Worm (Caenorhabditis elegans): ENCODE results near the gene taf-10.
A peak's percentile ranks its signal among the peaks of the same experiment; 100 is the strongest.

The taf-10 gene

DNA sequence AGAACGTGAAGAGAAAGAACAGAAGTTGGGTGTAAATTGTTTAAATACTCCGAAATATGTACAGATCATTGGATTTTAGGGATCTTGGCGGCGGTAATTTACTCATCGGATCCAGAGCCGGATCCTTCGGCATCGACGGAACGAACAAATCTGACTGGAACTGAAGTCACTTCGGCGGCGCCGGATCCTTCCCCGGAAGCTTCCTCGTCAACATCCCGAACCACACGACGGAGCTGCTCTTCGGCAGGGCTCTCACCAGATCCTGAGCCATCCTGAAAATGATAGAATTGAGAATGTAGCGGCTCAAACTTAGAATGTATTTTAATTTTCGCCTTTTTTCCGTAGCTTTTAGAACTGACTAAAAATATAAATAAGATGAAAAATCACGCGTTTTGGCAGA lies 4.8 kb downstream of the taf-10 start:
- TF ChIP-seq sptf-1 (tag; optimal IDR thresholded peaks at IDR 0.05): no peak
- TF ChIP-seq efl-1 (optimal IDR thresholded peaks at IDR 0.05): no peak
- no peak for TF ChIP-seq efl-1 (GFP tag; optimal IDR thresholded peaks at IDR 0.05 in 1 of 2)
- no peak for TF ChIP-seq aha-1 (tag; optimal IDR thresholded peaks at IDR 0.05)
- TF ChIP-seq nhr-20 (tag; optimal IDR thresholded peaks at IDR 0.05): no peak
- TF ChIP-seq mep-1 (tag; optimal IDR thresholded peaks at IDR 0.05): no peak
- TF ChIP-seq unc-62 (GFP tag; optimal IDR thresholded peaks at IDR 0.05): no peak
- TF ChIP-seq lin-15B (tag; optimal IDR thresholded peaks at IDR 0.05): no peak
- TF ChIP-seq ztf-11 (tag; optimal IDR thresholded peaks at IDR 0.05): no peak
- TF ChIP-seq ceh-88 (GFP tag; IDR thresholded peaks at IDR 0.05): no peak
- TF ChIP-seq lin-35 (GFP tag; optimal IDR thresholded peaks at IDR 0.05): no peak
- TF ChIP-seq pag-3 (tag; optimal IDR thresholded peaks at IDR 0.05; ENCODE audit: borderline replicate concordance, insufficient read depth): no peak
- TF ChIP-seq fkh-8 (tag; optimal IDR thresholded peaks at IDR 0.05): no peak
- no peak for TF ChIP-seq tbx-2 (tag; optimal IDR thresholded peaks at IDR 0.05)
- TF ChIP-seq fkh-4 (tag; optimal IDR thresholded peaks at IDR 0.05; ENCODE audit: borderline replicate concordance): no peak
- no peak for TF ChIP-seq nhr-47 (tag; optimal IDR thresholded peaks at IDR 0.05)
- TF ChIP-seq F16B12.6 (tag; optimal IDR thresholded peaks at IDR 0.05): no peak

DNA sequence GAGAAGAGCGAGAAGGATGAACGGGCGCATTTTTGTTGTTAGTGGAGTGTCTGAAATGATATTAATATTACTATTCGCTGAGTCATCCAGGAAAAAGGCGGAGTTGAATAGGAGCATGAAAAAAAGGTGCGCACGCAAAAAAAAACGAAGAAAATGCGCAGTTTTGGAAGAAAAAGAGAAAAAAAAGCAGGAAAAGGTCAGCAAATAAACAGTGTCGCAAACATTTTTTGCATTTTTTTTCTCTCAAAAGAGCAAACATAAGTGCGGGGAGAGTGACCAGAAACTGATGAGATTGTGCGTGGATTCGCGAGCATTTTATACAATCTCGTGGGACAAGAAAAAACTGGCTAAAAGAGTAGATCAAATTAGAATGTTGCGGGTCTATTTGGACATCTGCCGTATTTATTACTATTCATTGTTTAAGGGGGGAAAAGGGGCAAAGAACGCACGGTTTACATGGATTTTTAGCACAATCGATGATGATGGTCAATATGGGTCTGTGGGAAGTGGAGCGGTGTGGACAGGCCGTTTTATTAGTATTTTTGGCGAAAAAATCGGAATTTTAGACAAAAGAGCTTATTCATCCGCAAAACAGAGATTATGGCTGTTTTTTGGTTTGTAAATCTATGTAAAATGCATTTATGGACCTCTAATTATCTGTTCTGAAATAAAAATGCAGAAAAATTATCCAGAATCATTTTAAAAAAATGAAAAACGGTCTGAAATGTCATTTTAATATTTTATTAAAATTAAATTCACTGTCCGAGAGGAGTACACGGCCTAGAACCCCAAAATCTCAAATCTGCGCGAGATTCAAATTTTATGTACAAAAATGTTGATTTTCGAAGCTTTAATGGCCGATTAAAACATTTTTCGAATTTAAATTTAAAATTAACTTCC lies 5.7 kb downstream of the taf-10 start, which contains the start of gene cpg-8:
TSS of gene cpg-8 (minus strand) at position 51 of the 900 bp plus-strand sequence.
- TF ChIP-seq snpc-4 (tag; optimal IDR thresholded peaks at IDR 0.05) (no peak), ceh-88 (GFP tag; IDR thresholded peaks at IDR 0.05) (no peak), isw-1 (GFP tag; IDR thresholded peaks at IDR 0.05) (no peak), lir-3 (tag; optimal IDR thresholded peaks at IDR 0.05; ENCODE audit: poor library complexity) (peak; percentile 3), jun-1 (tag; optimal IDR thresholded peaks at IDR 0.05) (no peak), xbp-1 (tag; optimal IDR thresholded peaks at IDR 0.05) (no peak), nhr-71 (tag; optimal IDR thresholded peaks at IDR 0.05) (no peak), mep-1 (tag; optimal IDR thresholded peaks at IDR 0.05) (no peak), fkh-8 (tag; optimal IDR thresholded peaks at IDR 0.05) (no peak), efl-3 (GFP tag; optimal IDR thresholded peaks at IDR 0.05) (no peak), sup-37 (GFP tag; optimal IDR thresholded peaks at IDR 0.05) (no peak), ceh-90 (tag; optimal IDR thresholded peaks at IDR 0.05) (no peak), ceh-8 (GFP tag; optimal IDR thresholded peaks at IDR 0.05) (no peak), dsc-1 (tag; optimal IDR thresholded peaks at IDR 0.05) (no peak), efl-1 (optimal IDR thresholded peaks at IDR 0.05) (peak; percentile 52 to 58), efl-1 (GFP tag; optimal IDR thresholded peaks at IDR 0.05 in 1 of 2) (peak; percentile 54 to 95), lsy-2 (tag; optimal IDR thresholded peaks at IDR 0.05) (no peak), lin-15B (tag; optimal IDR thresholded peaks at IDR 0.05) (no peak), egl-27 (tag; optimal IDR thresholded peaks at IDR 0.05) (no peak), nhr-11 (tag; optimal IDR thresholded peaks at IDR 0.05) (no peak), C04F5.9 (tag; optimal IDR thresholded peaks at IDR 0.05) (no peak), lin-35 (GFP tag; optimal IDR thresholded peaks at IDR 0.05) (peak in 1 of 2 experiments; percentile 59), C34B4.2 (tag; optimal IDR thresholded peaks at IDR 0.05) (no peak), C16A3.4 (tag; optimal IDR thresholded peaks at IDR 0.05) (peak; percentile 4), dpl-1 (GFP tag; optimal IDR thresholded peaks at IDR 0.05) (peak; percentile 22 to 61 (median 51))

DNA sequence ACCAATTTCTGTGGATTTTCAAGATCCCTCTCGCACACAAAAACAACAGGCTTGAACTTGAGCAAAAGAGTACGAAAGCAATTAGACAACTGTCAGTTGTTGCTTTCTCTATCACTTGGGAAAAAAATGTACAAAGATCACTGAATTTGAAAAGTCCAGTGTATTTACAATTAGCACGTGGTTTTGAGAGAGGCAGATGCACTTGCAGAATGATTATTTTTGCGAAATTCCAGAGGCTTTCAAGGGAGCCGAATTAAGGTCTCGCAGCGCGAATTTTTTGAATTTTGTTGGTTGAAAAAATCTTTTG lies 6.3 kb downstream of the taf-10 start:
- TF ChIP-seq fkh-4 (tag; optimal IDR thresholded peaks at IDR 0.05; ENCODE audit: borderline replicate concordance) (no peak), mep-1 (tag; optimal IDR thresholded peaks at IDR 0.05) (no peak), lin-35 (GFP tag; optimal IDR thresholded peaks at IDR 0.05) (no peak), ztf-11 (tag; optimal IDR thresholded peaks at IDR 0.05) (no peak), xbp-1 (tag; optimal IDR thresholded peaks at IDR 0.05) (no peak), mef-2 (tag; optimal IDR thresholded peaks at IDR 0.05) (no peak), ama-1 (optimal IDR thresholded peaks at IDR 0.05) (no peak), nhr-90 (tag; optimal IDR thresholded peaks at IDR 0.05; ENCODE audit: poor library complexity) (no peak), F16B12.6 (tag; optimal IDR thresholded peaks at IDR 0.05) (no peak), sptf-1 (tag; optimal IDR thresholded peaks at IDR 0.05) (no peak), Y116A8C.19 (tag; optimal IDR thresholded peaks at IDR 0.05; ENCODE audit: borderline replicate concordance) (no peak), rnt-1 (tag; optimal IDR thresholded peaks at IDR 0.05) (peak; percentile 69), nhr-19 (GFP tag; conservative IDR thresholded peaks at IDR 0.05) (peak; percentile 39; the same call in 1 of the 2 replicates), pag-3 (tag; optimal IDR thresholded peaks at IDR 0.05; ENCODE audit: borderline replicate concordance, insufficient read depth) (no peak), nhr-12 (tag; optimal IDR thresholded peaks at IDR 0.05) (no peak), ztf-4 (tag; optimal IDR thresholded peaks at IDR 0.05) (no peak), C04F5.9 (tag; optimal IDR thresholded peaks at IDR 0.05) (no peak), lin-13 (GFP tag; optimal IDR thresholded peaks at IDR 0.05) (no peak), aha-1 (tag; optimal IDR thresholded peaks at IDR 0.05) (no peak), nhr-76 (tag; optimal IDR thresholded peaks at IDR 0.05) (no peak), unc-30 (tag; optimal IDR thresholded peaks at IDR 0.05) (no peak), vab-15 (tag; optimal IDR thresholded peaks at IDR 0.05) (no peak)

All from whole organism, L1 larva.